Fruit fly (Drosophila melanogaster) whole organism, prepupa: ENCODE measurements around the gene D12.
A peak's percentile ranks its signal among the peaks of the same experiment; 100 is the strongest.

ENCODE experiments used
- Blimp-1 ChIP-seq: fragments of 200-800 bp; sonication (Bioruptor generic); optimal IDR thresholded peaks from 3 replicates; lab custom pipeline; 2017; ENCODE audit warnings: missing biosample characterization, missing genetic modification characterization, mild to moderate bottlenecking, moderate library complexity, missing genetic modification reagents
- CG11294 ChIP-seq: fragments of 200-800 bp; sonication (Bioruptor generic); IDR thresholded peaks from 2 replicates; pipeline ENCODE4 v1.3.6; 2022; ENCODE audit warnings: missing biosample characterization, missing genetic modification characterization
- CG11762 ChIP-seq: fragments of 200-800 bp; sonication (Bioruptor generic); optimal IDR thresholded peaks from 3 replicates; lab custom pipeline; 2016; ENCODE audit warnings: missing biosample characterization, missing genetic modification characterization; ENCODE audit not compliant: insufficient read depth
- CG11902 ChIP-seq: fragments of 200-800 bp; sonication (Bioruptor generic); optimal IDR thresholded peaks from 3 replicates; lab custom pipeline; 2016; ENCODE audit warnings: missing biosample characterization, missing genetic modification characterization
- CG1621 ChIP-seq: fragments of 200-800 bp; sonication (Bioruptor generic); optimal IDR thresholded peaks from 3 replicates; lab custom pipeline; 2018; ENCODE audit warnings: missing biosample characterization, mild to moderate bottlenecking, missing genetic modification characterization
- CG16779 ChIP-seq: fragments of 200-800 bp; sonication (Bioruptor generic); optimal IDR thresholded peaks from 3 replicates; lab custom pipeline; 2017; ENCODE audit warnings: missing biosample characterization, mild to moderate bottlenecking, missing genetic modification characterization
- CG3032 ChIP-seq: fragments of 200-800 bp; optimal IDR thresholded peaks from 2 replicates; lab custom pipeline; 2019; ENCODE audit warnings: missing biosample characterization, mild to moderate bottlenecking, missing genetic modification characterization, moderate library complexity
- CG31627 ChIP-seq: fragments of 200-800 bp; sonication (Bioruptor generic); optimal IDR thresholded peaks from 3 replicates; lab custom pipeline; 2016; ENCODE audit warnings: missing biosample characterization, missing genetic modification characterization
- CG32006 ChIP-seq: fragments of 200-800 bp; sonication (Bioruptor generic); optimal IDR thresholded peaks from 3 replicates; lab custom pipeline; 2017; ENCODE audit warnings: missing biosample characterization, mild to moderate bottlenecking, missing genetic modification characterization
- CG34406 ChIP-seq: fragments of 200-800 bp; sonication (Bioruptor generic); optimal IDR thresholded peaks from 3 replicates; lab custom pipeline; 2016; ENCODE audit warnings: missing biosample characterization, missing genetic modification characterization
- CG3919 ChIP-seq: fragments of 200-800 bp; sonication (Bioruptor generic); optimal IDR thresholded peaks from 3 replicates; lab custom pipeline; 2016; ENCODE audit warnings: missing biosample characterization, missing genetic modification characterization
- CG4318 ChIP-seq: fragments of 200-800 bp; sonication (Bioruptor generic); optimal IDR thresholded peaks from 3 replicates; lab custom pipeline; 2017; ENCODE audit warnings: missing biosample characterization, mild to moderate bottlenecking, missing genetic modification characterization
- CG6163 ChIP-seq: fragments of 200-800 bp; sonication (Bioruptor generic); IDR thresholded peaks from 3 replicates; pipeline ENCODE4 v1.3.6; 2022; ENCODE audit warnings: missing biosample characterization, missing genetic modification characterization
- CG6276 ChIP-seq: fragments of 200-800 bp; sonication (Bioruptor generic); optimal IDR thresholded peaks from 2 replicates; lab custom pipeline; 2017; ENCODE audit warnings: missing biosample characterization, mild to moderate bottlenecking, missing genetic modification characterization
- CG6808 ChIP-seq: fragments of 200-800 bp; sonication (Bioruptor generic); optimal IDR thresholded peaks from 3 replicates; lab custom pipeline; 2017; ENCODE audit warnings: missing biosample characterization, missing genetic modification characterization, mild to moderate bottlenecking, moderate library complexity, missing genetic modification reagents
- CG6854 ChIP-seq: fragments of 200-800 bp; sonication (Bioruptor generic); optimal IDR thresholded peaks from 2 replicates; lab custom pipeline; 2017; ENCODE audit warnings: missing biosample characterization, mild to moderate bottlenecking, missing genetic modification characterization
- CG7368 ChIP-seq: fragments of 200-800 bp; sonication (Bioruptor generic); optimal IDR thresholded peaks from 3 replicates; lab custom pipeline; 2016; ENCODE audit warnings: missing biosample characterization, missing genetic modification characterization
- CG8119 ChIP-seq: fragments of 200-800 bp; sonication (Bioruptor generic); IDR thresholded peaks from 3 replicates; pipeline ENCODE4 v1.3.6; 2022; ENCODE audit warnings: missing biosample characterization, missing genetic modification characterization
- CG8319 ChIP-seq: fragments of 200-800 bp; sonication (Bioruptor generic); optimal IDR thresholded peaks from 3 replicates; lab custom pipeline; 2016; ENCODE audit warnings: missing biosample characterization, missing genetic modification characterization
- CG8632 ChIP-seq: fragments of 200-800 bp; sonication (Bioruptor generic); optimal IDR thresholded peaks from 3 replicates; lab custom pipeline; 2016; ENCODE audit warnings: missing biosample characterization, missing genetic modification characterization
- CG9139 ChIP-seq: fragments of 200-800 bp; sonication (Bioruptor generic); optimal IDR thresholded peaks from 3 replicates; lab custom pipeline; 2017; ENCODE audit warnings: missing biosample characterization, mild to moderate bottlenecking, missing genetic modification characterization
- Eip75B ChIP-seq: fragments of 200-800 bp; sonication (Bioruptor generic); optimal IDR thresholded peaks from 3 replicates; lab custom pipeline; 2016; ENCODE audit warnings: missing biosample characterization, missing genetic modification characterization
- Eip93F ChIP-seq: fragments of 200-800 bp; sonication (Bioruptor generic); optimal IDR thresholded peaks from 2 replicates; lab custom pipeline; 2016; ENCODE audit warnings: missing biosample characterization, mild to moderate bottlenecking, missing genetic modification characterization
- Ets21C ChIP-seq: fragments of 200-800 bp; sonication (Bioruptor generic); optimal IDR thresholded peaks from 3 replicates; lab custom pipeline; 2016; ENCODE audit warnings: missing biosample characterization, missing genetic modification characterization
- Ets96B ChIP-seq: fragments of 200-800 bp; optimal IDR thresholded peaks from 2 replicates; lab custom pipeline; 2019; ENCODE audit warnings: missing biosample characterization, mild to moderate bottlenecking, missing genetic modification characterization, moderate library complexity
- Gug ChIP-seq: fragments of 200-800 bp; sonication (Bioruptor generic); IDR thresholded peaks from 2 replicates; pipeline ENCODE4 v1.3.6; 2022; ENCODE audit warnings: missing biosample characterization, missing genetic modification characterization
- Met ChIP-seq: fragments of 200-800 bp; sonication (Bioruptor generic); optimal IDR thresholded peaks from 3 replicates; lab custom pipeline; 2016; ENCODE audit warnings: missing biosample characterization, missing genetic modification characterization
- Sox102F ChIP-seq: fragments of 200-800 bp; sonication (Bioruptor generic); optimal IDR thresholded peaks from 2 replicates; lab custom pipeline; 2016; ENCODE audit warnings: missing biosample characterization, mild to moderate bottlenecking, missing genetic modification characterization
- Sox15 ChIP-seq: fragments of 200-800 bp; sonication (Bioruptor generic); optimal IDR thresholded peaks from 3 replicates; lab custom pipeline; 2016; ENCODE audit warnings: missing biosample characterization, missing genetic modification characterization
- acj6 ChIP-seq: fragments of 200-800 bp; sonication (Bioruptor generic); optimal IDR thresholded peaks from 3 replicates; lab custom pipeline; 2016; ENCODE audit warnings: missing biosample characterization, missing genetic modification characterization
- cyc ChIP-seq: fragments of 200-800 bp; sonication (Bioruptor generic); optimal IDR thresholded peaks from 3 replicates; lab custom pipeline; 2016; ENCODE audit warnings: missing biosample characterization, missing genetic modification characterization
- dac ChIP-seq: fragments of 200-800 bp; sonication (Bioruptor generic); optimal IDR thresholded peaks from 2 replicates; lab custom pipeline; 2017; ENCODE audit warnings: missing biosample characterization, mild to moderate bottlenecking, missing genetic modification characterization
- dsx ChIP-seq: fragments of 200-800 bp; optimal IDR thresholded peaks from 3 replicates; lab custom pipeline; 2019; ENCODE audit warnings: missing biosample characterization, mild to moderate bottlenecking, missing genetic modification characterization, moderate library complexity; ENCODE audit not compliant: poor library complexity, severe bottlenecking
- eg ChIP-seq: fragments of 200-800 bp; sonication (Bioruptor generic); IDR thresholded peaks from 3 replicates; pipeline ENCODE4 v1.3.6; 2022; ENCODE audit warnings: missing biosample characterization, missing genetic modification characterization
- esn ChIP-seq: fragments of 200-800 bp; sonication (Bioruptor generic); optimal IDR thresholded peaks from 2 replicates; lab custom pipeline; 2016; ENCODE audit warnings: missing biosample characterization, mild to moderate bottlenecking, missing genetic modification characterization, moderate library complexity
- fd59A ChIP-seq: fragments of 200-800 bp; sonication (Bioruptor generic); optimal IDR thresholded peaks from 2 replicates; lab custom pipeline; 2017; ENCODE audit warnings: missing biosample characterization, mild to moderate bottlenecking, missing genetic modification characterization, missing genetic modification reagents
- fd85E ChIP-seq: fragments of 200-800 bp; sonication (Bioruptor generic); optimal IDR thresholded peaks from 3 replicates; lab custom pipeline; 2016; ENCODE audit warnings: missing biosample characterization, missing genetic modification characterization
- fkh ChIP-seq: fragments of 200-800 bp; sonication (Bioruptor generic); optimal IDR thresholded peaks from 3 replicates; lab custom pipeline; 2017; ENCODE audit warnings: missing biosample characterization, mild to moderate bottlenecking, missing genetic modification characterization, moderate library complexity
- lz ChIP-seq: fragments of 200-800 bp; sonication (Bioruptor generic); optimal IDR thresholded peaks from 3 replicates; lab custom pipeline; 2016; ENCODE audit warnings: missing biosample characterization, missing genetic modification characterization
- pdm3 ChIP-seq: fragments of 200-800 bp; sonication (Bioruptor generic); optimal IDR thresholded peaks from 3 replicates; lab custom pipeline; 2016; ENCODE audit warnings: missing biosample characterization, missing genetic modification characterization
- spab ChIP-seq: fragments of 200-800 bp; sonication (Bioruptor generic); optimal IDR thresholded peaks from 2 replicates; lab custom pipeline; 2017; ENCODE audit warnings: missing biosample characterization, mild to moderate bottlenecking, missing genetic modification characterization, missing genetic modification reagents
- ss ChIP-seq, 2 experiments: fragments of 200-800 bp; sonication (Bioruptor generic); optimal IDR thresholded peaks; 2 replicates in 1 of 2; 3 replicates in 1 of 2; lab custom pipeline; 2017 to 2018; ENCODE audit warnings: mild to moderate bottlenecking in 2 of 2, missing biosample characterization in 2 of 2, missing genetic modification characterization in 2 of 2, moderate library complexity in 1 of 2
- vri ChIP-seq: fragments of 200-800 bp; sonication (Bioruptor generic); optimal IDR thresholded peaks from 3 replicates; lab custom pipeline; 2016; ENCODE audit warnings: missing biosample characterization, mild to moderate bottlenecking, missing genetic modification characterization

Gene D12

DNA sequence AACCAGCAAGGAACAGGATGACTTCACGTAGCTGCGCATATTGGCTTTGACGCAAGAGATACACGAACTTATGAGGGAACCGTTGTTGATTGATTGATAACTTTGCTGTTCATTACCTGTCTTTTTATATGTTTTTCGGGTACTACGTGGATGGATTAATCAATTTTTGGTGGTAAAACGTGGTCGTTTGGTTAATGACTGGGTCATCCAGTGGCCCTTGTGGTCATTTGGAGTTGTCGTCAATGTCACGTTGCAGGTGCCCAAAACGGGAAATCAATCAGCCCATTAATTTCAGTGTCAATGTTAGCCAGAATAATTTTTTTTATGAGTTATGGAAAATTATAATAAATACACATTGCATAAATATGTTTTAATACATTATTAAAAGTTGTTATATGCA, 47.9 kb downstream of the D12 start, which contains the start of gene CG42819:
CG42819 (minus strand) TSS at position 101 of the 400 bp plus-strand sequence.
- TF ChIP-seq Sox15 (no peak), CG11902 (GFP tag; lab: Kevin White, UChicago) (no peak), CG31627 (GFP tag; lab: Kevin White, UChicago) (no peak), lz (no peak), fd59A (GFP tag; lab: Kevin White, UChicago) (no peak), Met (GFP tag; lab: Kevin White, UChicago) (no peak), CG8319 (GFP tag; lab: Kevin White, UChicago) (no peak), vri (no peak), Ets96B (tag; lab: Kevin White, UChicago) (no peak), dac (no peak), acj6 (GFP tag; lab: Kevin White, UChicago) (no peak)

- TF ChIP-seq fd85E (no peak), CG8632 (GFP tag; lab: Kevin White, UChicago) (no peak), CG3032 (tag; lab: Kevin White, UChicago) (no peak), CG3919 (GFP tag; lab: Kevin White, UChicago) (no peak), CG8319 (GFP tag; lab: Kevin White, UChicago) (no peak), CG11902 (GFP tag; lab: Kevin White, UChicago) (no peak)
Measured at dm6 chr2L:8385849-8386248, 51.3 kb downstream of the D12 start.

- TF ChIP-seq CG6854 (GFP tag; lab: Kevin White, UChicago) (no peak), Eip75B (GFP tag; lab: Kevin White, UChicago) (no peak), cyc (no peak), Ets96B (tag; lab: Kevin White, UChicago) (no peak), CG34406 (GFP tag; lab: Kevin White, UChicago) (no peak), CG32006 (GFP tag; lab: Kevin White, UChicago) (no peak), esn (GFP tag; lab: Kevin White, UChicago) (no peak), Eip93F (GFP tag; lab: Kevin White, UChicago) (no peak), CG11902 (GFP tag; lab: Kevin White, UChicago) (no peak), fd59A (GFP tag; lab: Kevin White, UChicago) (no peak), CG8119 (no peak), fd85E (no peak), spab (no peak), Ets21C (GFP tag; lab: Kevin White, UChicago) (no peak)
Measured at dm6 chr2L:8384985-8385519, 52.1 kb downstream of the D12 start.

- TF ChIP-seq CG6808 (GFP tag; lab: Kevin White, UChicago) (peak; percentile 88), ss (GFP tag; optimal IDR thresholded peaks at IDR 0.05; lab: Kevin White, UChicago) (peak; percentile 87 to 90), Gug (peak; percentile 92), CG1621 (tag; lab: Kevin White, UChicago) (peak; percentile 91), acj6 (GFP tag; lab: Kevin White, UChicago) (peak; percentile 94), CG11762 (GFP tag; lab: Kevin White, UChicago) (peak; percentile 88), CG16779 (tag; lab: Kevin White, UChicago) (peak; percentile 61), Sox102F (GFP tag; lab: Kevin White, UChicago) (peak; percentile 86), CG11902 (GFP tag; lab: Kevin White, UChicago) (peak; percentile 86), CG6854 (GFP tag; lab: Kevin White, UChicago) (peak; percentile 78), CG6276 (GFP tag; lab: Kevin White, UChicago) (peak; percentile 83), vri (peak; percentile 77), fkh (GFP tag; lab: Kevin White, UChicago) (peak; percentile 68), eg (GFP tag; lab: Robert Waterston, UW) (peak; percentile 94), Met (GFP tag; lab: Kevin White, UChicago) (peak; percentile 91), CG11294 (peak; percentile 94), fd59A (GFP tag; lab: Kevin White, UChicago) (peak; percentile 78), dac (peak; percentile 57), CG3032 (tag; lab: Kevin White, UChicago) (peak; percentile 95), Blimp-1 (GFP tag; lab: Kevin White, UChicago) (peak; percentile 85), pdm3 (GFP tag; lab: Kevin White, UChicago) (peak; percentile 90), CG9139 (GFP tag; lab: Kevin White, UChicago) (peak; percentile 78), CG6163 (GFP tag; lab: Robert Waterston, UW) (no peak; the same call in 1 of the 3 replicates), CG7368 (GFP tag; lab: Kevin White, UChicago) (peak; percentile 81), cyc (peak; percentile 89), Ets21C (GFP tag; lab: Kevin White, UChicago) (peak; percentile 79), dsx (GFP tag; lab: Kevin White, UChicago) (peak; percentile 93), CG4318 (peak; percentile 86)
Measured at dm6 chr2L:8384108-8384601, 53.0 kb downstream of the D12 start, which contains the start of the genes Dad1 and CG13384. Gene Dad1, minus strand, starts transcription at chr2L:8384137. Gene CG13384, plus strand, starts transcription at chr2L:8384455.
